Worm (Caenorhabditis elegans) whole organism, early embryonic: ENCODE results near the gene ced-10.

ENCODE experiments used
- B0310.2 ChIP-seq: sonication (generic microtip); optimal IDR thresholded peaks from 2 replicates; lab custom pipeline; 2016; ENCODE audit warnings: mild to moderate bottlenecking, missing genetic modification characterization, missing compliant biosample characterization
- F13C5.2 ChIP-seq: sonication (generic microtip); optimal IDR thresholded peaks from 2 replicates; lab custom pipeline; 2017; ENCODE audit warnings: mild to moderate bottlenecking, missing genetic modification characterization, inconsistent platforms, missing compliant biosample characterization
- aly-1 ChIP-seq: sonication (generic microtip); optimal IDR thresholded peaks from 2 replicates; lab custom pipeline; 2016; ENCODE audit warnings: missing genetic modification characterization, missing compliant biosample characterization
- ama-1 ChIP-seq: fragments of 150-350 bp; optimal IDR thresholded peaks from 2 replicates; lab custom pipeline; 2014
- ceh-13 ChIP-seq: fragments of 200-800 bp; sonication (Bioruptor generic); optimal IDR thresholded peaks from 2 replicates; lab custom pipeline; 2018; ENCODE audit warnings: mild to moderate bottlenecking, missing genetic modification characterization, missing compliant biosample characterization
- ceh-36 ChIP-seq: sonication (generic microtip); optimal IDR thresholded peaks from 2 replicates; lab custom pipeline; 2016; ENCODE audit warnings: missing genetic modification characterization, inconsistent platforms, missing compliant biosample characterization
- ets-7 ChIP-seq: sonication (generic microtip); optimal IDR thresholded peaks from 2 replicates; lab custom pipeline; 2016; ENCODE audit warnings: missing genotype, missing genetic modification characterization, missing compliant biosample characterization
- flt-1 ChIP-seq: fragments of 200-800 bp; sonication (Bioruptor generic); IDR thresholded peaks from 2 replicates; pipeline ENCODE4 v1.3.6; 2022; ENCODE audit warnings: missing genetic modification characterization, missing compliant biosample characterization
- hmbx-1 ChIP-seq: sonication (generic microtip); optimal IDR thresholded peaks from 2 replicates; lab custom pipeline; 2016; ENCODE audit warnings: mild to moderate bottlenecking, missing genetic modification characterization, missing compliant biosample characterization
- hmg-4 ChIP-seq: fragments of 200-800 bp; sonication (Bioruptor generic); optimal IDR thresholded peaks from 2 replicates; lab custom pipeline; 2018; ENCODE audit warnings: mild to moderate bottlenecking, missing genetic modification characterization, missing compliant biosample characterization
- hnd-1 ChIP-seq: sonication (generic microtip); optimal IDR thresholded peaks from 2 replicates; lab custom pipeline; 2016; ENCODE audit warnings: missing genetic modification characterization, missing compliant biosample characterization
- pes-1 ChIP-seq: fragments of 200-800 bp; sonication (Bioruptor generic); IDR thresholded peaks from 2 replicates; pipeline ENCODE4 v1.3.6; 2022; ENCODE audit warnings: missing genetic modification reagents, missing genetic modification characterization, missing compliant biosample characterization
- scrt-1 ChIP-seq: fragments of 200-800 bp; sonication (Bioruptor generic); IDR thresholded peaks from 2 replicates; pipeline ENCODE4 v1.3.6; 2022; ENCODE audit warnings: missing genetic modification characterization, missing compliant biosample characterization
- sea-1 ChIP-seq: fragments of 200-800 bp; sonication (Bioruptor generic); conservative IDR thresholded peaks from 2 replicates; pipeline ENCODE4 v1.3.6; 2022; ENCODE audit warnings: missing genetic modification characterization, missing compliant biosample characterization
- tbx-11 ChIP-seq: fragments of 200-800 bp; sonication (Bioruptor generic); IDR thresholded peaks from 2 replicates; pipeline ENCODE4 v1.3.6; 2022; ENCODE audit warnings: missing genetic modification characterization, missing compliant biosample characterization
- tbx-37 ChIP-seq: fragments of 200-800 bp; sonication (Bioruptor generic); conservative IDR thresholded peaks from 2 replicates; pipeline ENCODE4 v1.3.6; 2022; ENCODE audit warnings: missing genetic modification reagents, missing genetic modification characterization, missing compliant biosample characterization
- tra-4 ChIP-seq: sonication (generic microtip); optimal IDR thresholded peaks from 2 replicates; lab custom pipeline; 2017; ENCODE audit warnings: missing genetic modification characterization, missing compliant biosample characterization

ced-10 gene

DNA sequence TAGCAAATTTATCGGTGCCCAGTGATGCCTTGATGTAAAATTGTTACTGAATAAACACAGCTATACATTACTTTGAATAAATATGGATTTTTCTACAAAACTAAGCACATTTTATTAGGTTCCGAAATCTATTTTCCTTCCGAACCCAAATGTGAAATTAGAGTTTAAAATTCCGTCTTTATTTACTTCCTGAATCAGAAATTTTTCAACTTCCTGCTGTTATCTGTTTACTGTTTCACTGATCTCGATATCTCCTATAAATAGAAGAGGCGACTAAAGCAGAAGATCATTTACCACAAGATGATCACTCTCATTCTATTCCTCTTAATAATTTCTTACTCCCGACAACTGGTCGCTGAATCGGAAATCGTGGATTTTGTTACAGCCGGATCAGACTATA is 39.6 kb downstream of the ced-10 start, which contains the start of gene F58E2.2:
F58E2.2 (plus strand) TSS at position 301 of the 400 bp plus-strand sequence.
- TF ChIP-seq tbx-37 (no peak), ceh-13 (GFP tag; lab: Kevin White, UChicago) (no peak), hnd-1 (tag; lab: Kevin White, UChicago) (no peak), flt-1 (GFP tag; lab: Robert Waterston, UW) (no peak), aly-1 (tag; lab: Kevin White, UChicago) (no peak), ets-7 (no peak), hmbx-1 (tag; lab: Kevin White, UChicago) (no peak), pes-1 (no peak), ama-1 (lab: Kevin White, UChicago) (no peak), scrt-1 (GFP tag; lab: Robert Waterston, UW) (no peak), ceh-36 (tag; lab: Kevin White, UChicago) (no peak), sea-1 (GFP tag; lab: Robert Waterston, UW) (no peak), B0310.2 (no peak)

DNA sequence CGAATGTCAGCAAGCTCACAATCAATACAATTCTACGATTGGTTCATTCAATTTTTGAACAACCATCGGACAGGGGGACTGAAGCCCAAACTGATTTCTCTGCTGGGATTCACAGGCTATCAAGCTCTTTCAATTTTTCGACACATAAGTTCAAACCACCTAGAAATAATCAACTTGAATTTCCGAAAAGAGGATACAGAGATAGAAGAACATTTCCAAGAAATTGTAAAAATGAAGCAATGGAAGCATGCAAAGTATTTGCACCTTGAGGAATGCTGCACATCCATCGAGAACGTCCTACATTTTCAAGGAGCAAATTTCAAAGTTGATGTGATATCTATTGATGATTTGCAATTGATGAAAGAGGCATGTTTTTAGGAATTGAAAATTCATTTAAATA is 41.6 kb downstream of the ced-10 start:
- TF ChIP-seq ets-7 (no peak), ama-1 (lab: Kevin White, UChicago) (no peak), hmg-4 (GFP tag; lab: Kevin White, UChicago) (no peak), pes-1 (no peak), sea-1 (GFP tag; lab: Robert Waterston, UW) (no peak), B0310.2 (no peak), hnd-1 (tag; lab: Kevin White, UChicago) (no peak), scrt-1 (GFP tag; lab: Robert Waterston, UW) (no peak), tbx-11 (no peak), tbx-37 (no peak), tra-4 (tag; lab: Kevin White, UChicago) (no peak), aly-1 (tag; lab: Kevin White, UChicago) (no peak), flt-1 (GFP tag; lab: Robert Waterston, UW) (no peak), ceh-36 (tag; lab: Kevin White, UChicago) (no peak), ceh-13 (GFP tag; lab: Kevin White, UChicago) (no peak)

DNA sequence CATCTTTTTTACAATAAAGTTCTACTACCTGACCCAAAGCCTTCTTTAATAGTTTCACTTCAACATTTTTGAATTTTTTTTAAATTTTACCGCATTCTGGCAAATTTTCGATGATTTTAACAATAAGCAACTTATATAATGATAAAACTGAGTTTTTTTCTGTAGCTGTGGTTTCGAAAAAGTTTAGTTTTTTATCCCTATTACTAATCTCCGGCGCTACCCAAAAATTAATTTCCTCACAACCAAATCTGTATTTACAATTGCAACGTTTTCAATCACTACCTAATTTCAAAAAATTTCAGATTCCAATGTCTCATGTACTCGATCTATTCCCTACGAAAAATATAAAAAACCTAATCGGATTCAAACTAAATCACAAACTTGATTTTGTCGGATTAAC is 42.2 kb downstream of the ced-10 start, which contains the start of gene F58E2.3:
F58E2.3 (plus strand) TSS at position 301 of the 400 bp plus-strand sequence.
- TF ChIP-seq aly-1 (tag; lab: Kevin White, UChicago) (no peak), hmbx-1 (tag; lab: Kevin White, UChicago) (no peak), ceh-13 (GFP tag; lab: Kevin White, UChicago) (no peak), tra-4 (tag; lab: Kevin White, UChicago) (no peak), F13C5.2 (no peak), hnd-1 (tag; lab: Kevin White, UChicago) (no peak)

DNA sequence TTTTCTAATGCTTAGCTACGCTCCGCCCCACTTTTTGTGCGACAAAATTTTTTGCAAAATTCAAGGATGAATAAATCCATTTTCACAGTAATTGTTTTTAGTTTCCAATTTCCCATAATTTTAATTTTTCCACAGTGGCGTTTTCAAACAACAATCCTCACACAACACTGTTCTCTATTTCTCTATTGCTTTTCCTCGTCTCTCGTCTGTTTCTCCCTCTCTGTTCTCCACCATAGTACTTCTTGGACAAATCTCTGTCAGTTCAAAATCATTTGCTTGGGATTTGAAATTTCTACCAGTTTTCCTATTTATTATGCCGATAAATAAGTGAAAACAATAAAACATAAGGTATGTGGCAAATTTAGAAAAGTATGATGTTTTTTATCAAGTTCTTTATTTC is 46.1 kb downstream of the ced-10 start, which contains the start of gene F58E2.4:
F58E2.4 (plus strand) TSS at position 134 of the 400 bp plus-strand sequence.
- no peak for TF ChIP-seq tbx-37
- TF ChIP-seq ceh-36 (tag; lab: Kevin White, UChicago), result no peak
- TF ChIP-seq tbx-11, result no peak
- no peak for TF ChIP-seq ets-7
- TF ChIP-seq sea-1 (GFP tag; lab: Robert Waterston, UW), result no peak
- no peak for TF ChIP-seq flt-1 (GFP tag; lab: Robert Waterston, UW)
- no peak for TF ChIP-seq aly-1 (tag; lab: Kevin White, UChicago)
- TF ChIP-seq ama-1 (lab: Kevin White, UChicago), result no peak
- TF ChIP-seq scrt-1 (GFP tag; lab: Robert Waterston, UW), result no peak
- no peak for TF ChIP-seq F13C5.2
- TF ChIP-seq ceh-13 (GFP tag; lab: Kevin White, UChicago), result no peak
- TF ChIP-seq hmbx-1 (tag; lab: Kevin White, UChicago), result no peak
- no peak for TF ChIP-seq B0310.2
- TF ChIP-seq hnd-1 (tag; lab: Kevin White, UChicago), result no peak
- no peak for TF ChIP-seq tra-4 (tag; lab: Kevin White, UChicago)
